Worm (Caenorhabditis elegans) whole organism, young adult: ENCODE results near the gene K08D8.9.
A peak's percentile ranks its signal among the peaks of the same experiment; 100 is the strongest.

ENCODE experiments used
- B0261.1 ChIP-seq: sonication (generic microtip); optimal IDR thresholded peaks from 2 replicates; lab custom pipeline; 2016; ENCODE audit warnings: mild to moderate bottlenecking, missing genetic modification characterization, moderate library complexity, missing compliant biosample characterization
- F39B2.1 ChIP-seq: fragments of 200-800 bp; sonication (Bioruptor generic); IDR thresholded peaks from 2 replicates; pipeline ENCODE4 v1.3.6; 2022; ENCODE audit warnings: missing genetic modification reagents, missing genetic modification characterization, missing compliant biosample characterization
- F57C9.4 ChIP-seq: sonication (generic microtip); optimal IDR thresholded peaks from 2 replicates; lab custom pipeline; 2017; ENCODE audit warnings: mild to moderate bottlenecking, missing genetic modification characterization, missing compliant biosample characterization
- Y95B8A.8 ChIP-seq: fragments of 200-800 bp; sonication (Bioruptor generic); IDR thresholded peaks from 2 replicates; pipeline ENCODE4 v1.3.6; 2022; ENCODE audit warnings: missing genetic modification reagents, missing genetic modification characterization, missing compliant biosample characterization
- akir-1 ChIP-seq: fragments of 200-800 bp; sonication (Bioruptor generic); optimal IDR thresholded peaks from 2 replicates; lab custom pipeline; 2018; ENCODE audit warnings: mild to moderate bottlenecking, missing genetic modification characterization, moderate library complexity, missing compliant biosample characterization
- ama-1 ChIP-seq, 3 experiments: fragments of 150-350 bp in 1 of 3; sonication (generic microtip) in 2 of 3; optimal IDR thresholded peaks; 2 replicates each; lab custom pipeline; 2014 to 2018; ENCODE audit warnings: missing biosample characterization in 2 of 3, missing genetic modification characterization in 2 of 3, missing genetic modification reagents in 2 of 3
- attf-5 ChIP-seq: fragments of 200-800 bp; sonication (Bioruptor generic); optimal IDR thresholded peaks from 2 replicates; lab custom pipeline; 2018; ENCODE audit warnings: mild to moderate bottlenecking, missing genetic modification characterization, missing compliant biosample characterization
- bed-1 ChIP-seq: fragments of 200-800 bp; sonication (Bioruptor generic); IDR thresholded peaks from 2 replicates; pipeline ENCODE4 v1.3.6; 2022; ENCODE audit warnings: missing genetic modification reagents, missing genetic modification characterization, missing compliant biosample characterization
- ccch-3 ChIP-seq: fragments of 200-800 bp; sonication (Bioruptor generic); optimal IDR thresholded peaks from 2 replicates; lab custom pipeline; 2018; ENCODE audit warnings: mild to moderate bottlenecking, missing genetic modification characterization, missing compliant biosample characterization
- ceh-27 ChIP-seq: fragments of 200-800 bp; sonication (Bioruptor generic); optimal IDR thresholded peaks from 2 replicates; lab custom pipeline; 2018; ENCODE audit warnings: mild to moderate bottlenecking, missing genetic modification characterization, moderate library complexity, missing compliant biosample characterization
- ceh-79 ChIP-seq: sonication (generic microtip); optimal IDR thresholded peaks from 2 replicates; lab custom pipeline; 2017; ENCODE audit warnings: mild to moderate bottlenecking, missing genetic modification characterization, missing compliant biosample characterization
- dpff-1 ChIP-seq: sonication (generic microtip); optimal IDR thresholded peaks from 2 replicates; lab custom pipeline; 2017; ENCODE audit warnings: mild to moderate bottlenecking, missing genetic modification characterization, missing compliant biosample characterization
- egl-44 ChIP-seq: fragments of 200-800 bp; sonication (Bioruptor generic); IDR thresholded peaks from 2 replicates; pipeline ENCODE4 v1.3.6; 2022; ENCODE audit warnings: missing genetic modification reagents, missing genetic modification characterization, missing compliant biosample characterization
- him-1 ChIP-seq: sonication (generic microtip); optimal IDR thresholded peaks from 2 replicates; lab custom pipeline; 2016; ENCODE audit warnings: missing genotype, missing genetic modification reagents, missing genetic modification characterization, missing compliant biosample characterization
- hlh-12 ChIP-seq: sonication (generic microtip); optimal IDR thresholded peaks from 2 replicates; lab custom pipeline; 2016; ENCODE audit warnings: missing genetic modification characterization, missing compliant biosample characterization
- hlh-26 ChIP-seq: fragments of 200-800 bp; sonication (Bioruptor generic); conservative IDR thresholded peaks from 2 replicates; pipeline ENCODE4 v1.3.6; 2022; ENCODE audit warnings: missing genetic modification reagents, missing genetic modification characterization, missing compliant biosample characterization
- hmg-1.2 ChIP-seq: fragments of 200-800 bp; sonication (Bioruptor generic); IDR thresholded peaks from 2 replicates; pipeline ENCODE4 v1.3.6; 2022; ENCODE audit warnings: missing genetic modification reagents, missing genetic modification characterization, missing compliant biosample characterization
- hmg-20 ChIP-seq: fragments of 200-800 bp; sonication (Bioruptor generic); IDR thresholded peaks from 2 replicates; pipeline ENCODE4 v1.3.6; 2022; ENCODE audit warnings: missing genetic modification reagents, missing genetic modification characterization, missing compliant biosample characterization
- let-607 ChIP-seq, 2 experiments: fragments of 200-800 bp in 1 of 2; sonication (Bioruptor generic) in 1 of 2; sonication (generic microtip) in 1 of 2; optimal IDR thresholded peaks; 2 replicates each; lab custom pipeline; 2016 to 2018; ENCODE audit warnings: mild to moderate bottlenecking in 2 of 2, missing compliant biosample characterization in 2 of 2, missing genetic modification characterization in 2 of 2, moderate library complexity in 2 of 2, missing genotype in 1 of 2
- mes-4 ChIP-seq: sonication (generic microtip); optimal IDR thresholded peaks from 2 replicates; lab custom pipeline; 2016; ENCODE audit warnings: missing genotype, missing genetic modification characterization, missing compliant biosample characterization
- nfyb-1 ChIP-seq: fragments of 200-800 bp; sonication (Bioruptor generic); IDR thresholded peaks from 2 replicates; pipeline ENCODE4 v1.3.6; 2022; ENCODE audit warnings: missing genetic modification reagents, missing genetic modification characterization, missing compliant biosample characterization
- nhr-120 ChIP-seq: fragments of 200-800 bp; sonication (Bioruptor generic); IDR thresholded peaks from 2 replicates; pipeline ENCODE4 v1.3.6; 2022; ENCODE audit warnings: missing genetic modification characterization, missing compliant biosample characterization
- nhr-27 ChIP-seq: fragments of 200-800 bp; sonication (Bioruptor generic); optimal IDR thresholded peaks from 2 replicates; lab custom pipeline; 2018; ENCODE audit warnings: mild to moderate bottlenecking, missing genetic modification characterization, moderate library complexity, missing compliant biosample characterization
- nhr-80 ChIP-seq: sonication (generic microtip); optimal IDR thresholded peaks from 2 replicates; lab custom pipeline; 2016; ENCODE audit warnings: missing genetic modification characterization, missing compliant biosample characterization
- nhr-90 ChIP-seq: sonication (generic microtip); optimal IDR thresholded peaks from 2 replicates; lab custom pipeline; 2016; ENCODE audit warnings: missing genotype, mild to moderate bottlenecking, missing genetic modification characterization, missing compliant biosample characterization
- repo-1 ChIP-seq: sonication (generic microtip); optimal IDR thresholded peaks from 2 replicates; lab custom pipeline; 2017; ENCODE audit warnings: mild to moderate bottlenecking, missing genetic modification characterization, missing compliant biosample characterization
- rpc-1 ChIP-seq, 2 experiments: fragments of 150-350 bp in 1 of 2; sonication (generic microtip) in 1 of 2; optimal IDR thresholded peaks; 2 replicates each; lab custom pipeline; 2014 to 2018; ENCODE audit warnings: missing biosample characterization in 1 of 2, missing genetic modification characterization in 1 of 2, missing genetic modification reagents in 1 of 2, missing genotype in 1 of 2
- sptf-2 ChIP-seq: fragments of 200-800 bp; sonication (Bioruptor generic); optimal IDR thresholded peaks from 2 replicates; lab custom pipeline; 2018; ENCODE audit warnings: mild to moderate bottlenecking, missing genetic modification characterization, missing compliant biosample characterization
- unc-62 ChIP-seq: fragments of 150-350 bp; optimal IDR thresholded peaks from 2 replicates; lab custom pipeline; 2014; ENCODE audit warnings: missing biosample characterization, missing genetic modification reagents, missing genetic modification characterization
- xnd-1 ChIP-seq: sonication (generic microtip); optimal IDR thresholded peaks from 2 replicates; lab custom pipeline; 2016; ENCODE audit warnings: missing genotype, missing genetic modification reagents, missing genetic modification characterization, missing compliant biosample characterization
- zfh-2 ChIP-seq: fragments of 200-800 bp; sonication (Bioruptor generic); conservative IDR thresholded peaks from 2 replicates; pipeline ENCODE4 v1.3.6; 2022; ENCODE audit warnings: missing genetic modification reagents, missing genetic modification characterization, missing compliant biosample characterization
- ztf-6 ChIP-seq: fragments of 200-800 bp; sonication (Bioruptor generic); IDR thresholded peaks from 2 replicates; pipeline ENCODE4 v1.3.6; 2022; ENCODE audit warnings: missing genetic modification reagents, missing genetic modification characterization, missing compliant biosample characterization

The K08D8.9 gene

DNA sequence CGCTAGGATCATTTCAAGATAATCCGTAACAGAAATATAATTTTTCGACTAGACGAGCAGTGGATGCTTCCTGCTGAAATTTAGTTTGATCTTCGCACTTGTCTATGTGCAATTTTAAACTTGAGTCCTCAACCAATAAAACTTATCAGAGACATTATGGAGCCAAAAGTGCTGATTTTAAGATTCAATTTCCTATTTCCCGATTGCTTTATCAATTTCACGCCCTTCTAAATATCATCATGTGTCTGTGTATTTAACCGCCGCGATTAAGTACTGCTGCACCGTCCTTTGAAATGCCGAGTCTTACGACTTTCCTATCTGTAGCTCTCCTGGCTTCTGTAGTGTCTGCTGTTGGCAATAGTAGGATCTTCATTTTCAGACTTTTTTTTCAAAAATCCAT is 21.5 kb downstream of the K08D8.9 start, which contains the start of gene C32H11.4:
Gene C32H11.4 (plus strand): TSS at position 238 of the 400 bp plus-strand sequence.
- TF ChIP-seq nhr-80 (tag; lab: Kevin White, UChicago) (peak; percentile 32), hlh-12 (tag; lab: Kevin White, UChicago) (no peak)

DNA sequence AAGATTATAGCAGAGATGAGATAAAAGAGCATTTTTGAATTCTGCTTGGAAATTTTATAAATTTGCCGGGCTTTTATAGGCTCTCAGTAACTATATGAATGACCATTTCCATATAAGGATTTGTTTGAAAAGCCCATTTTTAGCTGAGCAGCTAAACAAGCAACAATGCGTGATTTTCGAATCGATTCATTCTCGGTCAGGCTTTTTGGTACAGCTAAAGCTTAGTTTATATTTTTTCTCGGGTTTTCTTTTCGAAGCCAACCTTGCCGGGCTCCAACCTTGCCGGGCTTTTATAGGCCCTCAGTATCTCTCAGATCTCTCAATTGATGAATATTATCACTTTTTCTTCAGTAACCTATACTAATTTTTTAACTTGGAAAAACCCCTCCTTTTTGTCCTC is 24.8 kb downstream of the K08D8.9 start, which contains the start of gene srlf-4:
Gene srlf-4 (minus strand): TSS at position 101 of the 400 bp plus-strand sequence.
- TF ChIP-seq nfyb-1 (GFP tag; lab: Robert Waterston, UW) (no peak), bed-1 (0 out of 2 replicates have a peak, but pooled peaks have one; percentile 34)

DNA sequence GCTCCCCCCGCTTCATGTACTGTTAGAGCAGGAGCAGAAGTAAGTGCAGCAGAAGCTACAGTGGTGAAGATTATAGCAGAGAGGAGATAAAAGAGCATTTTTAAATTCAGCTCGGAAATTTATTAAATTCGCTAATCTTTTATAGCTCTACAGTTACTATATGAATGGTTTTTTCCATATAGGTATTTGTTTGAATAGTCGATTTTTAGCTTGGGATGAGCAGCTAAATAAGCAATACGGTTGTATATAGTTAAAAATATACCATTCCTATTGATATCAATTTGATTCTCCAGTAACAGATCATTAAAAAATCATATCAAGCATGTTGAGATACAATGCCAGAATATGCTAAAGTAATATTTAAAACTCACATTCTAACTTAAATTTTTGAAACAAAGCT is 27.1 kb downstream of the K08D8.9 start, which contains the start of gene srlf-5:
Gene srlf-5 (minus strand): TSS at position 101 of the 400 bp plus-strand sequence.
- TF ChIP-seq B0261.1 (tag; lab: Kevin White, UChicago) (no peak), hmg-20 (GFP tag; lab: Robert Waterston, UW) (no peak), repo-1 (no peak), hlh-12 (tag; lab: Kevin White, UChicago) (no peak), rpc-1 (optimal IDR thresholded peaks at IDR 0.05; lab: Kevin White, UChicago) (no peak), rpc-1 (tag; optimal IDR thresholded peaks at IDR 0.05; lab: Kevin White, UChicago) (no peak), attf-5 (no peak), let-607 (tag; optimal IDR thresholded peaks at IDR 0.05; lab: Kevin White, UChicago) (no peak), ama-1 (optimal IDR thresholded peaks at IDR 0.05; lab: Kevin White, UChicago) (no peak), ama-1 (GFP tag; optimal IDR thresholded peaks at IDR 0.05; lab: Kevin White, UChicago) (no peak), F57C9.4 (tag; lab: Kevin White, UChicago) (no peak), mes-4 (no peak), ztf-6 (GFP tag; lab: Robert Waterston, UW) (no peak), zfh-2 (GFP tag; lab: Robert Waterston, UW) (no peak), hmg-1.2 (GFP tag; lab: Robert Waterston, UW) (no peak), nhr-80 (tag; lab: Kevin White, UChicago) (no peak), Y95B8A.8 (GFP tag; lab: Robert Waterston, UW) (no peak), sptf-2 (GFP tag; lab: Kevin White, UChicago) (no peak)

DNA sequence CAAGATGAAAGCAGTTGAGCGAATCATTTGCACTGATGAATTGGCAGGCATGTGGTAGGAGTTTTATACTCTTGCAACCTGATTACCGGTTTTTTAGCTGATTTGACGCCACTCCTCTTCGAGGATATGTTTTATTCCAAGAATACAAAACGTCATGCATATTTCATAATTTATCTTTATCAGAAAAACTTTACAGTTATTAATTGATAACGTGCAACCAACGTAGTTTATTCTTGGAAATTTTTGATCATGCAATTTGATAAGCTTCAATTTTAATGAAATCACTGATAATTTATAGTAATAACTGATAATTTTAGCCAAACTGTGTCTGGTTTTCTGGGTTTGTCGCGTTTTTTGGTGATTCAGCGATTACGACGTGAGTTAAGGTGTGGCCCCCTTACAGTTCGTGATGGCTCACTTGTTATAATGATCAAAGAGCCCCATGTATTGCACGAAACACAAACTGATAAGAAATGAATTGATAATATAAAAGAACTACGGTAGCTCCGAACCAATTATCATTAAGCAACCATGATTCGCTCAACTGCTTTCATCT is 36.8 kb downstream of the K08D8.9 start, which contains the start of the genes cld-1 and dod-21:
Gene cld-1 (minus strand): TSS at position 51 of the 556 bp plus-strand sequence.
Gene dod-21 (plus strand): TSS at position 518 of the 556 bp plus-strand sequence.
- TF ChIP-seq nfyb-1 (GFP tag; lab: Robert Waterston, UW) (peak; percentile 78), egl-44 (GFP tag; lab: Robert Waterston, UW) (no peak), nhr-90 (tag; lab: Kevin White, UChicago) (no peak), hlh-26 (GFP tag; lab: Robert Waterston, UW) (no peak), nhr-80 (tag; lab: Kevin White, UChicago) (peak; percentile 69)
- TF ChIP-seq, all 124 proteins: peak for 2

- TF ChIP-seq ceh-79 (no peak), nfyb-1 (GFP tag; lab: Robert Waterston, UW) (no peak), him-1 (tag; lab: Kevin White, UChicago) (no peak), B0261.1 (tag; lab: Kevin White, UChicago) (no peak), dpff-1 (tag; lab: Kevin White, UChicago) (no peak), let-607 (tag; optimal IDR thresholded peaks at IDR 0.05; lab: Kevin White, UChicago) (no peak), ztf-6 (GFP tag; lab: Robert Waterston, UW) (no peak), ccch-3 (GFP tag; lab: Kevin White, UChicago) (no peak), akir-1 (GFP tag; lab: Kevin White, UChicago) (no peak), xnd-1 (no peak), ama-1 (optimal IDR thresholded peaks at IDR 0.05; lab: Kevin White, UChicago) (no peak), ama-1 (GFP tag; optimal IDR thresholded peaks at IDR 0.05; lab: Kevin White, UChicago) (no peak), Y95B8A.8 (GFP tag; lab: Robert Waterston, UW) (no peak), nhr-27 (no peak), ceh-27 (no peak), F39B2.1 (no peak), repo-1 (no peak), unc-62 (GFP tag; lab: Kevin White, UChicago) (no peak), nhr-120 (GFP tag; lab: Robert Waterston, UW) (no peak)
Observed at ce11 chrIV:12941254-12941653, 41.8 kb downstream of the K08D8.9 start, which contains the start of gene dod-24. Gene dod-24 (minus strand): TSS chrIV:12941354.
